Comparison of ENCODE assay signal across 1 fruit fly cellular context in the genomic region with DNA sequence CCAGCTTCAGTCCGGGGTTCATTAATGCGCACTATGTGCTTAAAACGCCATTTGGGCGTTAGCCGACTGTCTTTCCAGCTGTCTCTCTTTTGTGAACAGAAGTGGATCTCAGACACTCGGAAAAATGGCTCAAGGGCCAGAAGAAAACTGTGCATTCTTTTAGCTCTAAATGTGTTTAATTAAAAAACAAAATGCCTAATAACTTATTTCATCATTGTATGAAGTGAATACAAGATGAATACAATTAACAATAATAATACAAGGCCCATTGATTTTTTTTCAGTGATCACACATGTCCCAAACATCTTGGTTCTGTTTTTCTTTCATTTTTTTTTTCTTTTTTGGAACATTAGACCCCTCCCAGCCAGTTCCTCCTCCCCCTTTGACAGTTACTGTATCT.
TF ChIP-seq lines count a peak whose summit lies in the region.

No protein-coding gene starts in this region.

TF ChIP-seq in whole organism, embryonic, 481 proteins besides CTCF, POLR2A, EP300 and RAD21 (continued from another document and continues in another):
- no peak for TF ChIP-seq CG13287 (GFP tag; IDR thresholded peaks at IDR 0.05; lab: Robert Waterston, UW; ENCODE audit: partially characterized antibody)
- peak; percentile 43; the same call in 1 of the 2 replicates for TF ChIP-seq klu (GFP tag; IDR thresholded peaks at IDR 0.05; lab: Robert Waterston, UW)
- TF ChIP-seq Lim3 (GFP tag; IDR thresholded peaks at IDR 0.05; lab: Robert Waterston, UW) = no peak
- no peak for TF ChIP-seq jing (GFP tag; optimal IDR thresholded peaks at IDR 0.05; lab: Kevin White, UChicago)
- peak; percentile 11 for TF ChIP-seq org-1 (GFP tag; optimal IDR thresholded peaks at IDR 0.05; lab: Kevin White, UChicago)
- no peak for TF ChIP-seq CG33213 (GFP tag; optimal IDR thresholded peaks at IDR 0.05; lab: Kevin White, UChicago)
- TF ChIP-seq CG31365 (tag; optimal IDR thresholded peaks at IDR 0.05; lab: Kevin White, UChicago) = no peak
- TF ChIP-seq CG11247 (GFP tag; IDR thresholded peaks at IDR 0.05; lab: Robert Waterston, UW) = peak; percentile 50; the same call in 1 of the 2 replicates
- no peak for TF ChIP-seq Sry-β (GFP tag; optimal IDR thresholded peaks at IDR 0.05; lab: Kevin White, UChicago)
- peak; percentile 55 for TF ChIP-seq CG13775 (GFP tag; optimal IDR thresholded peaks at IDR 0.05; lab: Kevin White, UChicago)
- TF ChIP-seq Dek (tag; optimal IDR thresholded peaks at IDR 0.05; lab: Kevin White, UChicago) = peak; percentile 41
- peak; percentile 51 for TF ChIP-seq HLH3B (GFP tag; IDR thresholded peaks at IDR 0.05; lab: Robert Waterston, UW)
- TF ChIP-seq pan (optimal IDR thresholded peaks at IDR 0.05; lab: Kevin White, UChicago) = no peak
- peak in 1 of 2 experiments; percentile 59 for TF ChIP-seq pan (GFP tag; optimal IDR thresholded peaks at IDR 0.05 in 1 of 2, IDR thresholded peaks at IDR 0.05 in 1 of 2)
- TF ChIP-seq CG31388 (GFP tag; optimal IDR thresholded peaks at IDR 0.05; lab: Kevin White, UChicago) = no peak
- TF ChIP-seq ATbp (GFP tag; optimal IDR thresholded peaks at IDR 0.05; lab: Kevin White, UChicago) = peak; percentile 66
- TF ChIP-seq CG13123 (GFP tag; optimal IDR thresholded peaks at IDR 0.05; lab: Kevin White, UChicago) = peak; percentile 2
- peak; percentile 39 for TF ChIP-seq CG16863 (GFP tag; optimal IDR thresholded peaks at IDR 0.05; lab: Kevin White, UChicago)
- TF ChIP-seq CG17359 (tag; optimal IDR thresholded peaks at IDR 0.05; lab: Kevin White, UChicago) = peak; percentile 68
- peak in 1 of 3 experiments; percentile 23 for TF ChIP-seq lola (GFP tag; optimal IDR thresholded peaks at IDR 0.05; lab: Kevin White, UChicago)
- TF ChIP-seq trem (tag; optimal IDR thresholded peaks at IDR 0.05; lab: Kevin White, UChicago) = peak; percentile 6
- peak; percentile 14 for TF ChIP-seq fd3F (GFP tag; optimal IDR thresholded peaks at IDR 0.05; lab: Kevin White, UChicago)
- no peak for TF ChIP-seq HmgZ (tag; optimal IDR thresholded peaks at IDR 0.05; lab: Kevin White, UChicago)
- peak; percentile 43 for TF ChIP-seq CG9932 (GFP tag; IDR thresholded peaks at IDR 0.05; lab: Robert Waterston, UW)
- no peak for TF ChIP-seq HLHmδ (GFP tag; optimal IDR thresholded peaks at IDR 0.05; lab: Kevin White, UChicago)
- TF ChIP-seq CG15479 (GFP tag; optimal IDR thresholded peaks at IDR 0.05; lab: Kevin White, UChicago) = no peak
- no peak for TF ChIP-seq ato (GFP tag; IDR thresholded peaks at IDR 0.05; lab: Robert Waterston, UW; ENCODE audit: partially characterized antibody)
- no peak for TF ChIP-seq exex (tag; optimal IDR thresholded peaks at IDR 0.05; lab: Kevin White, UChicago)
- peak; percentile 23 for TF ChIP-seq dmrt11E (tag; optimal IDR thresholded peaks at IDR 0.05; lab: Kevin White, UChicago)
- TF ChIP-seq CG3847 (GFP tag; IDR thresholded peaks at IDR 0.05; lab: Robert Waterston, UW) = peak; percentile 31; the same call in 1 of the 2 replicates
- TF ChIP-seq ac (GFP tag; optimal IDR thresholded peaks at IDR 0.05; lab: Kevin White, UChicago) = no peak
- no peak for TF ChIP-seq Ets97D (GFP tag; optimal IDR thresholded peaks at IDR 0.05; lab: Kevin White, UChicago)
- peak; percentile 28 for TF ChIP-seq CG9817 (tag; optimal IDR thresholded peaks at IDR 0.05; lab: Kevin White, UChicago)
- TF ChIP-seq CG2116 (GFP tag; optimal IDR thresholded peaks at IDR 0.05; lab: Kevin White, UChicago) = no peak
- peak; percentile 48 for TF ChIP-seq sisA (GFP tag; IDR thresholded peaks at IDR 0.05; lab: Robert Waterston, UW)
- TF ChIP-seq HHEX (GFP tag; optimal IDR thresholded peaks at IDR 0.05; lab: Kevin White, UChicago) = peak; percentile 33
- TF ChIP-seq Deaf1 (tag; optimal IDR thresholded peaks at IDR 0.05; lab: Kevin White, UChicago) = peak; percentile 1
- peak; percentile 78 for TF ChIP-seq CG18599 (GFP tag; optimal IDR thresholded peaks at IDR 0.05; lab: Kevin White, UChicago)
- TF ChIP-seq CG7556 (GFP tag; optimal IDR thresholded peaks at IDR 0.05; lab: Kevin White, UChicago) = peak; percentile 56
- TF ChIP-seq Hmr (GFP tag; optimal IDR thresholded peaks at IDR 0.05; lab: Kevin White, UChicago) = peak; percentile 60
- no peak for TF ChIP-seq gfzf (GFP tag; optimal IDR thresholded peaks at IDR 0.05; lab: Kevin White, UChicago)
- peak; percentile 33 for TF ChIP-seq CG12769 (tag; optimal IDR thresholded peaks at IDR 0.05; lab: Kevin White, UChicago)
- TF ChIP-seq CG10147 (GFP tag; optimal IDR thresholded peaks at IDR 0.05; lab: Kevin White, UChicago) = no peak
- TF ChIP-seq CG14710 (tag; optimal IDR thresholded peaks at IDR 0.05; lab: Kevin White, UChicago) = peak; percentile 43
- peak; percentile 55; the same call in 1 of the 2 replicates for TF ChIP-seq Xrp1 (GFP tag; IDR thresholded peaks at IDR 0.05; lab: Robert Waterston, UW)
- TF ChIP-seq Awh (GFP tag; IDR thresholded peaks at IDR 0.05; lab: Robert Waterston, UW) = peak; percentile 57; the same call in 1 of the 2 replicates
- peak; percentile 22 for TF ChIP-seq sqz (GFP tag; optimal IDR thresholded peaks at IDR 0.05; lab: Kevin White, UChicago)
- TF ChIP-seq lmd (GFP tag; IDR thresholded peaks at IDR 0.05; lab: Robert Waterston, UW) = peak; percentile 66
- TF ChIP-seq lab (GFP tag; optimal IDR thresholded peaks at IDR 0.05; lab: Kevin White, UChicago) = peak; percentile 74
- TF ChIP-seq chm (GFP tag; IDR thresholded peaks at IDR 0.05; lab: Robert Waterston, UW) = no peak
- peak; percentile 47 for TF ChIP-seq Antp (GFP tag; optimal IDR thresholded peaks at IDR 0.05; lab: Kevin White, UChicago)
- peak; percentile 94 for TF ChIP-seq sens (GFP tag; lab: Kevin White, UChicago)
- peak; percentile 22 for TF ChIP-seq NfI (GFP tag; optimal IDR thresholded peaks at IDR 0.05; lab: Kevin White, UChicago)
- TF ChIP-seq CG10462 (GFP tag; optimal IDR thresholded peaks at IDR 0.05; lab: Kevin White, UChicago) = peak; percentile 8
- no peak for TF ChIP-seq sim (GFP tag; IDR thresholded peaks at IDR 0.05; lab: Robert Waterston, UW)
- TF ChIP-seq cad (GFP tag; optimal IDR thresholded peaks at IDR 0.05; lab: Kevin White, UChicago) = no peak
- no peak for TF ChIP-seq CG17912 (GFP tag; optimal IDR thresholded peaks at IDR 0.05; lab: Kevin White, UChicago)
- TF ChIP-seq danr (GFP tag; IDR thresholded peaks at IDR 0.05; lab: Robert Waterston, UW) = 0 out of 2 replicates have a peak, but pooled peaks have one; percentile 9
- TF ChIP-seq Mrtf (GFP tag; IDR thresholded peaks at IDR 0.05; lab: Robert Waterston, UW) = peak; percentile 37; the same call in 1 of the 3 replicates
- peak; percentile 27 for TF ChIP-seq Dip3 (GFP tag; optimal IDR thresholded peaks at IDR 0.05; lab: Kevin White, UChicago)
- TF ChIP-seq inv (GFP tag; IDR thresholded peaks at IDR 0.05; lab: Robert Waterston, UW; ENCODE audit: partially characterized antibody) = no peak
- TF ChIP-seq disco-r (GFP tag; optimal IDR thresholded peaks at IDR 0.05; lab: Kevin White, UChicago) = peak; percentile 19
- TF ChIP-seq dmrt99B (tag; optimal IDR thresholded peaks at IDR 0.05; lab: Kevin White, UChicago) = peak; percentile 75
- TF ChIP-seq maf-S (GFP tag; optimal IDR thresholded peaks at IDR 0.05; lab: Kevin White, UChicago) = peak; percentile 43
- no peak for TF ChIP-seq CG6654 (GFP tag; optimal IDR thresholded peaks at IDR 0.05; lab: Kevin White, UChicago)
- no peak for TF ChIP-seq Mad (GFP tag; optimal IDR thresholded peaks at IDR 0.05; lab: Kevin White, UChicago)
- peak; percentile 42 to 46 for TF ChIP-seq Pdp1 (GFP tag; optimal IDR thresholded peaks at IDR 0.05; lab: Kevin White, UChicago)
- TF ChIP-seq CG9437 (GFP tag; optimal IDR thresholded peaks at IDR 0.05; lab: Kevin White, UChicago) = peak; percentile 3
- TF ChIP-seq cg (GFP tag; optimal IDR thresholded peaks at IDR 0.05; lab: Kevin White, UChicago) = no peak
- peak; percentile 75 for TF ChIP-seq Blimp-1 (GFP tag; optimal IDR thresholded peaks at IDR 0.05; lab: Kevin White, UChicago)
- TF ChIP-seq unc-4 (GFP tag; IDR thresholded peaks at IDR 0.05; lab: Robert Waterston, UW; ENCODE audit: partially characterized antibody) = no peak
- TF ChIP-seq CG3407 (GFP tag; optimal IDR thresholded peaks at IDR 0.05; lab: Kevin White, UChicago) = peak; percentile 20
- TF ChIP-seq pho (GFP tag; optimal IDR thresholded peaks at IDR 0.05; lab: Kevin White, UChicago) = peak; percentile 45
- no peak for TF ChIP-seq Dll (GFP tag; IDR thresholded peaks at IDR 0.05; lab: Robert Waterston, UW; ENCODE audit: partially characterized antibody)
- TF ChIP-seq Eip74EF (GFP tag; optimal IDR thresholded peaks at IDR 0.05; lab: Kevin White, UChicago) = peak in 1 of 2 experiments; percentile 17
- TF ChIP-seq sob (GFP tag; IDR thresholded peaks at IDR 0.05; lab: Robert Waterston, UW) = peak; percentile 55
- no peak for TF ChIP-seq amos (GFP tag; IDR thresholded peaks at IDR 0.05; lab: Robert Waterston, UW; ENCODE audit: partially characterized antibody)
- TF ChIP-seq NK7.1 (GFP tag; optimal IDR thresholded peaks at IDR 0.05; lab: Kevin White, UChicago) = peak; percentile 2
- TF ChIP-seq Doc2 (GFP tag; IDR thresholded peaks at IDR 0.05; lab: Robert Waterston, UW) = no peak
- TF ChIP-seq gem (tag; optimal IDR thresholded peaks at IDR 0.05; lab: Kevin White, UChicago) = peak; percentile 77
- peak; percentile 44 for TF ChIP-seq Abd-B (GFP tag; optimal IDR thresholded peaks at IDR 0.05; lab: Kevin White, UChicago)
- peak in 1 of 2 experiments; percentile 52 for TF ChIP-seq Hr51 (GFP tag; optimal IDR thresholded peaks at IDR 0.05; lab: Kevin White, UChicago)
- peak; percentile 14 for TF ChIP-seq CG12942 (GFP tag; optimal IDR thresholded peaks at IDR 0.05; lab: Kevin White, UChicago)
- TF ChIP-seq Atf6 (GFP tag; IDR thresholded peaks at IDR 0.05; lab: Robert Waterston, UW) = peak; percentile 58; the same call in 1 of the 2 replicates
- TF ChIP-seq fu2 (GFP tag; optimal IDR thresholded peaks at IDR 0.05; lab: Kevin White, UChicago) = no peak
- TF ChIP-seq cwo (GFP tag; optimal IDR thresholded peaks at IDR 0.05; lab: Kevin White, UChicago) = peak; percentile 42
- TF ChIP-seq peb (GFP tag; IDR thresholded peaks at IDR 0.05; lab: Robert Waterston, UW) = peak; percentile 42; the same call in 1 of the 2 replicates
- peak; percentile 30 to 46 for TF ChIP-seq chif (GFP tag; optimal IDR thresholded peaks at IDR 0.05; lab: Kevin White, UChicago)
- TF ChIP-seq Camta (GFP tag; optimal IDR thresholded peaks at IDR 0.05; lab: Kevin White, UChicago) = peak; percentile 49
- no peak for TF ChIP-seq CG16779 (GFP tag; IDR thresholded peaks at IDR 0.05; lab: Robert Waterston, UW)
- no peak for TF ChIP-seq nom (GFP tag; optimal IDR thresholded peaks at IDR 0.05; lab: Kevin White, UChicago)
- peak; percentile 31; the same call in 1 of the 2 replicates for TF ChIP-seq CG6689 (GFP tag; IDR thresholded peaks at IDR 0.05; lab: Robert Waterston, UW)
- TF ChIP-seq dan (GFP tag; IDR thresholded peaks at IDR 0.05; lab: Robert Waterston, UW) = no peak
- peak; percentile 65; the same call in 1 of the 3 replicates for TF ChIP-seq Dbx (GFP tag; IDR thresholded peaks at IDR 0.05; lab: Robert Waterston, UW)
- no peak for TF ChIP-seq TFAM (GFP tag; optimal IDR thresholded peaks at IDR 0.05; lab: Kevin White, UChicago)
- peak; percentile 35; the same call in 1 of the 2 replicates for TF ChIP-seq ara (GFP tag; IDR thresholded peaks at IDR 0.05; lab: Robert Waterston, UW)
- TF ChIP-seq CG10654 (GFP tag; optimal IDR thresholded peaks at IDR 0.05; lab: Kevin White, UChicago) = peak; percentile 36
- TF ChIP-seq CG12219 (GFP tag; optimal IDR thresholded peaks at IDR 0.05; lab: Kevin White, UChicago) = peak; percentile 38
- TF ChIP-seq sr (GFP tag; IDR thresholded peaks at IDR 0.05; lab: Robert Waterston, UW) = no peak
- peak; percentile 65 for TF ChIP-seq Fer3 (tag; optimal IDR thresholded peaks at IDR 0.05; lab: Kevin White, UChicago)
- no peak for TF ChIP-seq Rx (GFP tag; IDR thresholded peaks at IDR 0.05; lab: Robert Waterston, UW)
- no peak for TF ChIP-seq CG8290 (GFP tag; optimal IDR thresholded peaks at IDR 0.05; lab: Kevin White, UChicago)
- no peak for TF ChIP-seq CG8290 (tag; optimal IDR thresholded peaks at IDR 0.05; lab: Kevin White, UChicago)
- 0 out of 3 replicates have a peak, but pooled peaks have one; percentile 19 for TF ChIP-seq Aef1 (GFP tag; IDR thresholded peaks at IDR 0.05; lab: Robert Waterston, UW)
- TF ChIP-seq HLH54F (GFP tag; optimal IDR thresholded peaks at IDR 0.05; lab: Kevin White, UChicago) = peak; percentile 35
- no peak for TF ChIP-seq CG6683 (GFP tag; optimal IDR thresholded peaks at IDR 0.05; lab: Kevin White, UChicago)
- TF ChIP-seq az2 (GFP tag; optimal IDR thresholded peaks at IDR 0.05; lab: Kevin White, UChicago) = peak; percentile 60
- peak; percentile 14 for TF ChIP-seq CG8359 (GFP tag; optimal IDR thresholded peaks at IDR 0.05; lab: Kevin White, UChicago; ENCODE audit: borderline replicate concordance)
- peak; percentile 19 for TF ChIP-seq tx (GFP tag; optimal IDR thresholded peaks at IDR 0.05; lab: Kevin White, UChicago)
- peak; percentile 7 for TF ChIP-seq pb (GFP tag; optimal IDR thresholded peaks at IDR 0.05; lab: Kevin White, UChicago)
- peak; percentile 48 for TF ChIP-seq CG8388 (GFP tag; optimal IDR thresholded peaks at IDR 0.05; lab: Kevin White, UChicago)
- peak; percentile 64; the same call in 1 of the 2 replicates for TF ChIP-seq CG32532 (GFP tag; IDR thresholded peaks at IDR 0.05; lab: Robert Waterston, UW)
- TF ChIP-seq lbe (GFP tag; optimal IDR thresholded peaks at IDR 0.05; lab: Kevin White, UChicago) = no peak
- TF ChIP-seq pnt (GFP tag; optimal IDR thresholded peaks at IDR 0.05; lab: Kevin White, UChicago) = peak; percentile 33
- TF ChIP-seq btn (GFP tag; optimal IDR thresholded peaks at IDR 0.05; lab: Kevin White, UChicago) = peak; percentile 3
- TF ChIP-seq CG3163 (GFP tag; optimal IDR thresholded peaks at IDR 0.05; lab: Kevin White, UChicago) = no peak
- TF ChIP-seq grn (GFP tag; optimal IDR thresholded peaks at IDR 0.05; lab: Kevin White, UChicago) = no peak
- TF ChIP-seq Trl (optimal IDR thresholded peaks at IDR 0.05; lab: Kevin White, UChicago) = no peak
- peak; percentile 37 for TF ChIP-seq Trl (GFP tag; optimal IDR thresholded peaks at IDR 0.05; lab: Kevin White, UChicago)
- peak; percentile 44 for TF ChIP-seq bab2 (GFP tag; optimal IDR thresholded peaks at IDR 0.05; lab: Kevin White, UChicago)
- peak; percentile 61 for TF ChIP-seq Rfx (GFP tag; IDR thresholded peaks at IDR 0.05; lab: Robert Waterston, UW)
- peak; percentile 60 for TF ChIP-seq CG18262 (tag; optimal IDR thresholded peaks at IDR 0.05; lab: Kevin White, UChicago)
- peak; percentile 52 for TF ChIP-seq CG13424 (tag; optimal IDR thresholded peaks at IDR 0.05; lab: Kevin White, UChicago)
- no peak for TF ChIP-seq gsb (GFP tag; IDR thresholded peaks at IDR 0.05; lab: Robert Waterston, UW)
- peak; percentile 65 for TF ChIP-seq CG12391 (tag; optimal IDR thresholded peaks at IDR 0.05; lab: Kevin White, UChicago)
